Worm (Caenorhabditis elegans) whole organism, L1 larva: ENCODE results near the gene R53.8.

Experiments used
- C04F5.9 ChIP-seq: sonication (generic microtip); optimal IDR thresholded peaks from 2 replicates; lab custom pipeline; 2016; ENCODE audit warnings: missing genetic modification characterization, missing compliant biosample characterization
- aha-1 ChIP-seq: fragments of 150-350 bp; optimal IDR thresholded peaks from 2 replicates; lab custom pipeline; 2014; ENCODE audit warnings: missing biosample characterization, missing genetic modification characterization
- ama-1 ChIP-seq: fragments of 150-350 bp; optimal IDR thresholded peaks from 2 replicates; lab custom pipeline; 2014
- blmp-1 ChIP-seq: fragments of 150-350 bp; optimal IDR thresholded peaks from 2 replicates; lab custom pipeline; 2014; ENCODE audit warnings: missing biosample characterization, missing genetic modification characterization
- ceh-88 ChIP-seq: fragments of 200-800 bp; sonication (Bioruptor generic); IDR thresholded peaks from 2 replicates; pipeline ENCODE4 v1.3.6; 2022; ENCODE audit warnings: missing genetic modification characterization, missing compliant biosample characterization
- ceh-90 ChIP-seq: sonication (generic microtip); optimal IDR thresholded peaks from 2 replicates; lab custom pipeline; 2016; ENCODE audit warnings: missing genetic modification characterization, missing compliant biosample characterization
- ces-1 ChIP-seq: fragments of 150-350 bp; optimal IDR thresholded peaks from 2 replicates; lab custom pipeline; 2014; ENCODE audit warnings: missing biosample characterization, missing genetic modification reagents, missing genetic modification characterization
- dpl-1 ChIP-seq, 3 experiments: fragments of 150-350 bp in 2 of 3; sonication (generic microtip) in 1 of 3; optimal IDR thresholded peaks; 2 replicates each; lab custom pipeline; 2014 to 2017; ENCODE audit warnings: missing biosample characterization in 3 of 3, missing genetic modification characterization in 3 of 3, missing genetic modification reagents in 3 of 3
- efl-1 ChIP-seq, 4 experiments: fragments of 150-350 bp; optimal IDR thresholded peaks in 3 of 4; peaks in 1 of 4; 1 replicate in 1 of 4; 2 replicates in 3 of 4; lab custom pipeline; 2014; ENCODE audit warnings: missing biosample characterization in 2 of 4, missing genetic modification characterization in 2 of 4, missing genetic modification reagents in 2 of 4
- efl-3 ChIP-seq: fragments of 200-800 bp; sonication (Bioruptor generic); optimal IDR thresholded peaks from 2 replicates; lab custom pipeline; 2018; ENCODE audit warnings: mild to moderate bottlenecking, missing genetic modification characterization, missing compliant biosample characterization
- egl-13 ChIP-seq: sonication (generic microtip); optimal IDR thresholded peaks from 2 replicates; lab custom pipeline; 2016; ENCODE audit warnings: missing genotype, missing genetic modification reagents, missing genetic modification characterization, missing compliant biosample characterization
- elt-2 ChIP-seq: sonication (generic microtip); optimal IDR thresholded peaks from 2 replicates; lab custom pipeline; 2016; ENCODE audit warnings: missing genetic modification characterization, mild to moderate bottlenecking, inconsistent platforms, missing compliant biosample characterization, missing genetic modification reagents
- elt-3 ChIP-seq, 6 experiments: fragments of 150-350 bp in 1 of 6; sonication (generic microtip); optimal IDR thresholded peaks; 2 replicates each; lab custom pipeline; 2017 to 2018; ENCODE audit warnings: missing biosample characterization in 6 of 6, missing genetic modification characterization in 6 of 6, inconsistent platforms in 1 of 6
- fkh-4 ChIP-seq: sonication (generic microtip); optimal IDR thresholded peaks from 2 replicates; lab custom pipeline; 2016; ENCODE audit warnings: missing compliant biosample characterization, missing genetic modification characterization, borderline replicate concordance
- hpl-2 ChIP-seq: fragments of 150-350 bp; optimal IDR thresholded peaks from 2 replicates; lab custom pipeline; 2014; ENCODE audit warnings: missing biosample characterization, missing genetic modification reagents, missing genetic modification characterization
- isw-1 ChIP-seq: fragments of 200-800 bp; sonication (Bioruptor generic); IDR thresholded peaks from 2 replicates; pipeline ENCODE4 v1.3.6; 2022; ENCODE audit warnings: missing genetic modification characterization, missing compliant biosample characterization
- lin-13 ChIP-seq: fragments of 150-350 bp; optimal IDR thresholded peaks from 2 replicates; lab custom pipeline; 2014; ENCODE audit warnings: missing biosample characterization, missing genetic modification reagents, missing genetic modification characterization
- lin-14 ChIP-seq: fragments of 200-800 bp; sonication (Bioruptor generic); optimal IDR thresholded peaks from 2 replicates; lab custom pipeline; 2018; ENCODE audit warnings: mild to moderate bottlenecking, missing genetic modification characterization, moderate library complexity, missing compliant biosample characterization
- lin-35 ChIP-seq, 2 experiments: fragments of 150-350 bp; optimal IDR thresholded peaks; 2 replicates each; lab custom pipeline; 2014; ENCODE audit warnings: missing biosample characterization in 2 of 2, missing genetic modification characterization in 2 of 2, missing genetic modification reagents in 2 of 2
- mab-9 ChIP-seq: fragments of 200-800 bp; sonication (Bioruptor generic); IDR thresholded peaks from 2 replicates; pipeline ENCODE4 v1.3.6; 2022; ENCODE audit warnings: missing genetic modification reagents, missing genetic modification characterization, missing compliant biosample characterization
- mep-1 ChIP-seq: fragments of 150-350 bp; optimal IDR thresholded peaks from 2 replicates; lab custom pipeline; 2014; ENCODE audit warnings: missing biosample characterization, missing genetic modification characterization
- nhr-12 ChIP-seq: sonication (generic microtip); optimal IDR thresholded peaks from 2 replicates; lab custom pipeline; 2017; ENCODE audit warnings: missing biosample characterization, missing genetic modification characterization
- nhr-19 ChIP-seq: fragments of 200-800 bp; sonication (Bioruptor generic); conservative IDR thresholded peaks from 2 replicates; pipeline ENCODE4 v1.3.6; 2022; ENCODE audit warnings: missing genetic modification characterization, missing compliant biosample characterization
- nhr-20 ChIP-seq: sonication (generic microtip); optimal IDR thresholded peaks from 2 replicates; lab custom pipeline; 2016; ENCODE audit warnings: mild to moderate bottlenecking, missing genetic modification characterization, missing compliant biosample characterization
- nhr-237 ChIP-seq: fragments of 150-350 bp; optimal IDR thresholded peaks from 2 replicates; lab custom pipeline; 2014; ENCODE audit warnings: missing biosample characterization, missing genetic modification characterization
- nhr-28 ChIP-seq: fragments of 150-350 bp; optimal IDR thresholded peaks from 2 replicates; lab custom pipeline; 2014; ENCODE audit warnings: missing biosample characterization, missing genetic modification characterization
- nhr-71 ChIP-seq: sonication (generic microtip); optimal IDR thresholded peaks from 2 replicates; lab custom pipeline; 2016; ENCODE audit warnings: mild to moderate bottlenecking, missing genetic modification characterization, moderate library complexity, missing compliant biosample characterization
- nhr-84 ChIP-seq: sonication (generic microtip); optimal IDR thresholded peaks from 2 replicates; lab custom pipeline; 2017; ENCODE audit warnings: missing biosample characterization, missing genetic modification characterization
- nhr-85 ChIP-seq: sonication (generic microtip); peaks from one replicate; lab custom pipeline; 2016; ENCODE audit warnings: missing genetic modification characterization, inconsistent platforms, missing compliant biosample characterization
- nhr-90 ChIP-seq: sonication (generic microtip); optimal IDR thresholded peaks from 2 replicates; lab custom pipeline; 2016; ENCODE audit warnings: mild to moderate bottlenecking, missing genetic modification characterization, missing compliant biosample characterization; ENCODE audit not compliant: poor library complexity
- pax-3 ChIP-seq: fragments of 200-800 bp; sonication (Bioruptor generic); optimal IDR thresholded peaks from 2 replicates; lab custom pipeline; 2018; ENCODE audit warnings: mild to moderate bottlenecking, missing genetic modification characterization, moderate library complexity, missing compliant biosample characterization
- pqm-1 ChIP-seq: sonication (generic microtip); optimal IDR thresholded peaks from 3 replicates; lab custom pipeline; 2017; ENCODE audit warnings: missing biosample characterization, missing genetic modification characterization
- skn-1 ChIP-seq: fragments of 150-350 bp; optimal IDR thresholded peaks from 2 replicates; lab custom pipeline; 2014; ENCODE audit warnings: missing biosample characterization, missing genetic modification characterization
- snpc-4 ChIP-seq: fragments of 150-350 bp; optimal IDR thresholded peaks from 2 replicates; lab custom pipeline; 2014; ENCODE audit warnings: missing biosample characterization, missing genetic modification characterization
- snu-23 ChIP-seq: sonication (generic microtip); optimal IDR thresholded peaks from 2 replicates; lab custom pipeline; 2016; ENCODE audit warnings: missing genetic modification characterization, missing compliant biosample characterization
- sup-37 ChIP-seq: fragments of 200-800 bp; sonication (Bioruptor generic); optimal IDR thresholded peaks from 2 replicates; lab custom pipeline; 2018; ENCODE audit warnings: mild to moderate bottlenecking, missing genetic modification characterization, missing compliant biosample characterization
- swsn-7 ChIP-seq: sonication (generic microtip); optimal IDR thresholded peaks from 2 replicates; lab custom pipeline; 2016; ENCODE audit warnings: missing genetic modification characterization, missing compliant biosample characterization
- tlp-1 ChIP-seq: fragments of 150-350 bp; optimal IDR thresholded peaks from 2 replicates; lab custom pipeline; 2014; ENCODE audit warnings: missing biosample characterization, missing genetic modification characterization
- unc-130 ChIP-seq: fragments of 150-350 bp; optimal IDR thresholded peaks from 2 replicates; lab custom pipeline; 2017; ENCODE audit warnings: missing biosample characterization, missing genetic modification characterization, inconsistent platforms
- unc-30 ChIP-seq: sonication (generic microtip); optimal IDR thresholded peaks from 2 replicates; lab custom pipeline; 2017; ENCODE audit warnings: missing biosample characterization, missing genetic modification characterization
- vab-15 ChIP-seq: sonication (generic microtip); optimal IDR thresholded peaks from 2 replicates; lab custom pipeline; 2017; ENCODE audit warnings: missing genotype, mild to moderate bottlenecking, missing genetic modification characterization, missing compliant biosample characterization

R53.8 gene

ce11 chrII:10010914-10011313 lies 34.4 kb downstream of the R53.8 start (continued):
- no peak for TF ChIP-seq skn-1 (tag; lab: Kevin White, UChicago)
- no peak for TF ChIP-seq dpl-1 (GFP tag; optimal IDR thresholded peaks at IDR 0.05; lab: Kevin White, UChicago)
- no peak for TF ChIP-seq mep-1 (tag; lab: Kevin White, UChicago)
- no peak for TF ChIP-seq aha-1 (tag; lab: Kevin White, UChicago)
- TF ChIP-seq isw-1 (GFP tag; lab: Robert Waterston, UW), result no peak
- no peak for TF ChIP-seq fkh-4 (tag; lab: Kevin White, UChicago)
- TF ChIP-seq egl-13, result no peak
- no peak for TF ChIP-seq nhr-84 (tag; lab: Kevin White, UChicago)
- TF ChIP-seq efl-1 (optimal IDR thresholded peaks at IDR 0.05; lab: Kevin White, UChicago), result no peak
- TF ChIP-seq efl-1 (GFP tag; optimal IDR thresholded peaks at IDR 0.05 in 1 of 2; lab: Kevin White, UChicago), result no peak
- no peak for TF ChIP-seq lin-13 (GFP tag; lab: Kevin White, UChicago)
- TF ChIP-seq nhr-237, result no peak
- TF ChIP-seq ceh-88 (GFP tag; lab: Robert Waterston, UW), result no peak
- no peak for TF ChIP-seq mab-9 (GFP tag; lab: Robert Waterston, UW)
- TF ChIP-seq nhr-71 (tag; lab: Kevin White, UChicago), result peak; percentile 40
- no peak for TF ChIP-seq efl-3 (GFP tag; lab: Kevin White, UChicago)
- TF ChIP-seq nhr-90 (tag; lab: Kevin White, UChicago), result peak; percentile 52
- TF ChIP-seq elt-3 (tag; optimal IDR thresholded peaks at IDR 0.05; lab: Kevin White, UChicago), result peak in 5 of 6 experiments; percentile 0 to 80 (median 42)
- no peak for TF ChIP-seq C04F5.9 (tag; lab: Kevin White, UChicago)
- no peak for TF ChIP-seq nhr-28 (tag; lab: Kevin White, UChicago)
- no peak for TF ChIP-seq pax-3 (tag; lab: Kevin White, UChicago)
- TF ChIP-seq ama-1 (lab: Kevin White, UChicago), result no peak
- no peak for TF ChIP-seq vab-15 (tag; lab: Kevin White, UChicago)
- TF ChIP-seq unc-130 (tag; lab: Kevin White, UChicago), result no peak
- TF ChIP-seq tlp-1 (tag; lab: Kevin White, UChicago), result no peak
- no peak for TF ChIP-seq nhr-12 (tag; lab: Kevin White, UChicago)
- TF ChIP-seq sup-37 (GFP tag; lab: Kevin White, UChicago), result no peak
- TF ChIP-seq pqm-1, result no peak
- no peak for TF ChIP-seq ceh-90
- TF ChIP-seq unc-30, result no peak

- TF ChIP-seq snpc-4 (no peak), snu-23 (GFP tag; lab: Kevin White, UChicago) (peak; percentile 4), skn-1 (tag; lab: Kevin White, UChicago) (no peak), lin-14 (GFP tag; lab: Kevin White, UChicago) (peak; percentile 39), ces-1 (no peak), C04F5.9 (tag; lab: Kevin White, UChicago) (no peak), lin-35 (GFP tag; optimal IDR thresholded peaks at IDR 0.05; lab: Kevin White, UChicago) (no peak), swsn-7 (tag; lab: Kevin White, UChicago) (no peak), ama-1 (lab: Kevin White, UChicago) (no peak), elt-3 (tag; optimal IDR thresholded peaks at IDR 0.05; lab: Kevin White, UChicago) (peak in 1 of 6 experiments; percentile 44), blmp-1 (tag; lab: Kevin White, UChicago) (peak; percentile 52), elt-2 (tag; lab: Kevin White, UChicago) (no peak), hpl-2 (GFP tag; lab: Kevin White, UChicago) (no peak), nhr-85 (tag; lab: Kevin White, UChicago) (peak; percentile 3), efl-1 (optimal IDR thresholded peaks at IDR 0.05; lab: Kevin White, UChicago) (no peak), efl-1 (GFP tag; optimal IDR thresholded peaks at IDR 0.05 in 1 of 2; lab: Kevin White, UChicago) (peak in 1 of 2 experiments; percentile 81), nhr-20 (tag; lab: Kevin White, UChicago) (peak; percentile 26), nhr-19 (GFP tag; lab: Robert Waterston, UW) (no peak)
- TF ChIP-seq, all 84 proteins: peak for 7
Observed at ce11 chrII:10011733-10012132, 35.2 kb downstream of the R53.8 start.
